Fruit fly (Drosophila melanogaster) whole organism, adult: ENCODE results near the gene CG13640.

Source experiments
- CG14711 ChIP-seq: fragments of 200-800 bp; sonication (Bioruptor generic); optimal IDR thresholded peaks from 2 replicates; lab custom pipeline; 2018; ENCODE audit warnings: missing biosample characterization, mild to moderate bottlenecking, missing genetic modification characterization, moderate library complexity
- CG7101 ChIP-seq: fragments of 200-800 bp; sonication (Bioruptor generic); optimal IDR thresholded peaks from 2 replicates; lab custom pipeline; 2018; ENCODE audit warnings: missing biosample characterization, mild to moderate bottlenecking, missing genetic modification characterization, moderate library complexity
- kay ChIP-seq: fragments of 200-800 bp; sonication (Bioruptor generic); peaks from one replicate; lab custom pipeline; 2016; ENCODE audit warnings: missing biosample characterization, missing genetic modification characterization, borderline replicate concordance

DNA sequence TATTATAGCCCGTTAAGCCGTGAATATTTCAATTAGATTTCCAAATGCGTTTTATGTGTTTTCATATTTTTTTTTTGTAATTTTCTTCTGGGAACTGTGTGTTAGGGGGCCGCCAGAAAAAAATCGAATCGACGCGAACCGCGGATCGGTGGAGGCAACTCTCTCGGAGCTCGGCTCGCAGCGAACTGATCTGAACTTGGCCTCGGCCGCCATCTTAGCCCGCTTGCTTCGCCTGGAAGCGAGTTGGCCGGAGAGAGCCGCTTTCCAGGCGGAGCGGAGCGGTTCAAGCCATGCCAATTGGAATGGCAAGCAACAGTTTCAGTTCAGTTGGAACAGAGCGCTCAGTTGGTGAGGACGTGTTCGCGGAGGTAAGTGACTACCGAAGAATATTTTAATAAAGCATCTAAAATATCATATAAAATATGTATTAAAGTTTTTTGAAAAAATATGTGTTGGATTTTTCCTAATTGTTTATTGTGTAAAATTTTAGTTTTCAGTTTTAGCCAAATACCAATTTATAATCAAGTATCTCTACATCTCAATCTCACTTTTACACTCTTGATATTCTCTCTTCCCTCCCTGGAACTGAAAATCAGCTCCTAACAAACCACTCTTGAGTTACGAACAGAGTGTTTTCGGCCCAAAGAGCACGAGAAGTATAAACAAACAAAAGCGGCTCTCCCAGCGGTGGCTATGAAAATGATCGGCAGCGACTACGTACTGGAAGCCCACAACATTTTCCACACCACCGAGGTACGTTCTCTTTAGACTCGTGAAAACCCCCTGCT, 32.6 kb upstream of the CG13640 start, which contains the start of the genes CG31121 and CG11069:
- TF ChIP-seq CG14711 (tag; lab: Kevin White, UChicago) (no peak), CG7101 (tag; lab: Kevin White, UChicago) (no peak), kay (GFP tag; lab: Kevin White, UChicago) (no peak)
